Fruit fly (Drosophila melanogaster) whole organism, embryonic: ENCODE results near the gene Nt5b.

Source experiments
- Antp ChIP-seq: fragments of 200-800 bp; sonication (Bioruptor generic); optimal IDR thresholded peaks from 3 replicates; lab custom pipeline; 2016; ENCODE audit warnings: missing biosample characterization, missing genetic modification characterization
- CG12104 ChIP-seq: fragments of 200-800 bp; sonication (Bioruptor generic); optimal IDR thresholded peaks from 3 replicates; lab custom pipeline; 2016; ENCODE audit warnings: missing biosample characterization, missing genetic modification characterization
- CG12236 ChIP-seq: fragments of 200-800 bp; sonication (Bioruptor generic); optimal IDR thresholded peaks from 2 replicates; lab custom pipeline; 2016; ENCODE audit warnings: missing biosample characterization, missing genetic modification characterization
- CG12769 ChIP-seq: fragments of 200-800 bp; sonication (Bioruptor generic); optimal IDR thresholded peaks from 2 replicates; lab custom pipeline; 2019; ENCODE audit warnings: missing biosample characterization, mild to moderate bottlenecking, missing genetic modification characterization, moderate library complexity
- CG15269 ChIP-seq: fragments of 200-800 bp; sonication (Bioruptor generic); optimal IDR thresholded peaks from 2 replicates; lab custom pipeline; 2018; ENCODE audit warnings: missing biosample characterization, mild to moderate bottlenecking, missing genetic modification characterization, moderate library complexity
- CG17328 ChIP-seq: fragments of 200-800 bp; sonication (Bioruptor generic); IDR thresholded peaks from 2 replicates; pipeline ENCODE4 v1.3.6; 2022; ENCODE audit warnings: missing biosample characterization, missing genetic modification characterization
- CG17361 ChIP-seq: fragments of 200-800 bp; sonication (Bioruptor generic); IDR thresholded peaks from 3 replicates; pipeline ENCODE4 v1.3.6; 2022; ENCODE audit warnings: missing biosample characterization, missing genetic modification characterization
- CG18476 ChIP-seq: fragments of 200-800 bp; sonication (Bioruptor generic); optimal IDR thresholded peaks from 2 replicates; lab custom pipeline; 2016; ENCODE audit warnings: missing biosample characterization, mild to moderate bottlenecking, missing genetic modification characterization
- CG2116 ChIP-seq: fragments of 200-800 bp; sonication (Bioruptor generic); optimal IDR thresholded peaks from 3 replicates; lab custom pipeline; 2018; ENCODE audit warnings: missing biosample characterization, mild to moderate bottlenecking, missing genetic modification characterization
- CG2712 ChIP-seq: fragments of 200-800 bp; optimal IDR thresholded peaks from 3 replicates; lab custom pipeline; 2019; ENCODE audit warnings: missing biosample characterization, mild to moderate bottlenecking, missing genetic modification characterization, moderate library complexity
- CG34422 ChIP-seq: fragments of 200-800 bp; sonication (Bioruptor generic); IDR thresholded peaks from 3 replicates; pipeline ENCODE4 v1.3.6; 2022; ENCODE audit warnings: missing biosample characterization, missing genetic modification characterization
- CG6813 ChIP-seq: fragments of 200-800 bp; sonication (Bioruptor generic); optimal IDR thresholded peaks from 2 replicates; lab custom pipeline; 2017; ENCODE audit warnings: missing biosample characterization, missing genetic modification characterization, mild to moderate bottlenecking, moderate library complexity, missing genetic modification reagents
- CG7839 ChIP-seq: fragments of 200-800 bp; sonication (Bioruptor generic); optimal IDR thresholded peaks from 3 replicates; lab custom pipeline; 2018; ENCODE audit warnings: missing biosample characterization, mild to moderate bottlenecking, missing genetic modification characterization, moderate library complexity
- CG8281 ChIP-seq: fragments of 200-800 bp; sonication (Bioruptor generic); optimal IDR thresholded peaks from 2 replicates; lab custom pipeline; 2018; ENCODE audit warnings: missing biosample characterization, mild to moderate bottlenecking, missing genetic modification characterization, moderate library complexity
- CG9437 ChIP-seq: fragments of 200-800 bp; sonication (Bioruptor generic); optimal IDR thresholded peaks from 2 replicates; lab custom pipeline; 2018; ENCODE audit warnings: missing biosample characterization, mild to moderate bottlenecking, missing genetic modification characterization
- CoRest ChIP-seq: fragments of 200-800 bp; sonication (Bioruptor generic); optimal IDR thresholded peaks from 3 replicates; lab custom pipeline; 2018; ENCODE audit warnings: missing biosample characterization, mild to moderate bottlenecking, missing genetic modification characterization, moderate library complexity
- D19B ChIP-seq: fragments of 200-800 bp; sonication (Bioruptor generic); optimal IDR thresholded peaks from 2 replicates; lab custom pipeline; 2017; ENCODE audit warnings: missing biosample characterization, mild to moderate bottlenecking, missing genetic modification characterization
- E2f1 ChIP-seq: fragments of 200-800 bp; sonication (Bioruptor generic); IDR thresholded peaks from 2 replicates; pipeline ENCODE4 v1.3.6; 2022; ENCODE audit warnings: missing biosample characterization, missing genetic modification characterization
- Ets65A ChIP-seq: fragments of 200-800 bp; sonication (Bioruptor generic); peaks from one replicate; lab custom pipeline; 2016; ENCODE audit warnings: missing biosample characterization, missing genetic modification characterization
- Fer1 ChIP-seq: fragments of 200-800 bp; sonication (Bioruptor generic); optimal IDR thresholded peaks from 2 replicates; lab custom pipeline; 2017; ENCODE audit warnings: missing biosample characterization, mild to moderate bottlenecking, missing genetic modification characterization
- GATAe ChIP-seq: fragments of 200-800 bp; sonication (Bioruptor generic); conservative IDR thresholded peaks from 2 replicates; pipeline ENCODE4 v1.3.6; 2022; ENCODE audit warnings: missing biosample characterization, missing genetic modification characterization
- Hr51 ChIP-seq, 2 experiments: fragments of 200-800 bp; sonication (Bioruptor generic); optimal IDR thresholded peaks; 2 replicates in 1 of 2; 3 replicates in 1 of 2; lab custom pipeline; 2016 to 2018; ENCODE audit warnings: missing biosample characterization in 2 of 2, missing genetic modification characterization in 2 of 2, mild to moderate bottlenecking in 1 of 2, moderate library complexity in 1 of 2
- Jarid2 ChIP-seq: fragments of 200-800 bp; sonication (Bioruptor generic); optimal IDR thresholded peaks from 3 replicates; lab custom pipeline; 2017; ENCODE audit warnings: mild to moderate bottlenecking, missing biosample characterization, missing genetic modification reagents, missing genetic modification characterization
- Lpt ChIP-seq: fragments of >200 bp; optimal IDR thresholded peaks from 2 replicates; lab custom pipeline; 2018; ENCODE audit warnings: missing biosample characterization, missing genetic modification characterization
- Oli ChIP-seq: fragments of 200-800 bp; sonication (Bioruptor generic); optimal IDR thresholded peaks from 2 replicates; lab custom pipeline; 2018; ENCODE audit warnings: missing biosample characterization, mild to moderate bottlenecking, missing genetic modification characterization, moderate library complexity
- PHDP ChIP-seq: fragments of 200-800 bp; sonication (Bioruptor generic); optimal IDR thresholded peaks from 3 replicates; lab custom pipeline; 2018; ENCODE audit warnings: missing biosample characterization, mild to moderate bottlenecking, missing genetic modification characterization, moderate library complexity
- Rfx ChIP-seq: fragments of 200-800 bp; sonication (Bioruptor generic); IDR thresholded peaks from 2 replicates; pipeline ENCODE4 v1.3.6; 2022; ENCODE audit warnings: missing biosample characterization, missing genetic modification characterization
- Spps ChIP-seq: fragments of 200-800 bp; sonication (Bioruptor generic); optimal IDR thresholded peaks from 2 replicates; lab custom pipeline; 2018; ENCODE audit warnings: missing biosample characterization, mild to moderate bottlenecking, missing genetic modification characterization
- TFAM ChIP-seq: fragments of 200-800 bp; sonication (Bioruptor generic); optimal IDR thresholded peaks from 2 replicates; lab custom pipeline; 2017; ENCODE audit warnings: missing biosample characterization, missing genetic modification characterization, inconsistent platforms
- bab2 ChIP-seq: fragments of 200-800 bp; sonication (Bioruptor generic); optimal IDR thresholded peaks from 2 replicates; lab custom pipeline; 2016; ENCODE audit warnings: missing biosample characterization, missing genetic modification characterization
- bcd ChIP-seq: fragments of 200-800 bp; sonication (Bioruptor generic); optimal IDR thresholded peaks from 2 replicates; lab custom pipeline; 2017; ENCODE audit warnings: missing biosample characterization, mild to moderate bottlenecking, missing genetic modification characterization
- bigmax ChIP-seq: fragments of 200-800 bp; sonication (Bioruptor generic); optimal IDR thresholded peaks from 2 replicates; lab custom pipeline; 2018; ENCODE audit warnings: missing biosample characterization, mild to moderate bottlenecking, missing genetic modification characterization
- cg ChIP-seq: fragments of 200-800 bp; sonication (Bioruptor generic); optimal IDR thresholded peaks from 3 replicates; lab custom pipeline; 2019; ENCODE audit warnings: missing biosample characterization, mild to moderate bottlenecking, missing genetic modification characterization, moderate library complexity
- chif ChIP-seq, 2 experiments: fragments of 200-800 bp; sonication (Bioruptor generic); optimal IDR thresholded peaks; 3 replicates each; lab custom pipeline; 2016; ENCODE audit warnings: missing biosample characterization in 2 of 2, missing genetic modification characterization in 2 of 2
- crol ChIP-seq: fragments of 200-800 bp; sonication (Bioruptor generic); IDR thresholded peaks from 2 replicates; pipeline ENCODE4 v1.3.6; 2022; ENCODE audit warnings: missing biosample characterization, missing genetic modification characterization
- dpn ChIP-seq, 2 experiments: fragments of 200-800 bp; sonication (Bioruptor generic); optimal IDR thresholded peaks; 3 replicates each; lab custom pipeline; 2016; ENCODE audit warnings: missing biosample characterization in 2 of 2, missing genetic modification characterization in 2 of 2
- esg ChIP-seq: fragments of 200-800 bp; sonication (Bioruptor generic); conservative IDR thresholded peaks from 2 replicates; pipeline ENCODE4 v1.3.6; 2022; ENCODE audit warnings: missing biosample characterization, missing genetic modification characterization
- grau ChIP-seq: fragments of 200-800 bp; optimal IDR thresholded peaks from 3 replicates; lab custom pipeline; 2019; ENCODE audit warnings: missing biosample characterization, mild to moderate bottlenecking, missing genetic modification characterization, moderate library complexity
- maf-S ChIP-seq: fragments of 200-800 bp; sonication (Bioruptor generic); optimal IDR thresholded peaks from 2 replicates; lab custom pipeline; 2016; ENCODE audit warnings: missing biosample characterization, missing genetic modification characterization
- mam ChIP-seq: fragments of 200-800 bp; sonication (Bioruptor generic); optimal IDR thresholded peaks from 3 replicates; lab custom pipeline; 2016; ENCODE audit warnings: missing biosample characterization, missing genetic modification characterization
- nau ChIP-seq: fragments of 200-800 bp; sonication (Bioruptor generic); optimal IDR thresholded peaks from 3 replicates; lab custom pipeline; 2017; ENCODE audit warnings: missing biosample characterization, mild to moderate bottlenecking, missing genetic modification characterization, missing genetic modification reagents
- nom ChIP-seq: fragments of 200-800 bp; sonication (Bioruptor generic); optimal IDR thresholded peaks from 2 replicates; lab custom pipeline; 2017; ENCODE audit warnings: missing biosample characterization, missing genetic modification characterization, mild to moderate bottlenecking, moderate library complexity, missing genetic modification reagents
- pho ChIP-seq: fragments of 200-800 bp; sonication (Bioruptor generic); optimal IDR thresholded peaks from 2 replicates; lab custom pipeline; 2016; ENCODE audit warnings: missing biosample characterization, missing genetic modification characterization
- row ChIP-seq: fragments of 200-800 bp; sonication (Bioruptor generic); IDR thresholded peaks from 3 replicates; pipeline ENCODE4 v1.3.6; 2022; ENCODE audit warnings: missing biosample characterization, missing genetic modification characterization
- sob ChIP-seq: fragments of 200-800 bp; sonication (Bioruptor generic); IDR thresholded peaks from 2 replicates; pipeline ENCODE4 v1.3.6; 2022; ENCODE audit warnings: missing biosample characterization, missing genetic modification characterization
- sr ChIP-seq: fragments of 200-800 bp; sonication (Bioruptor generic); IDR thresholded peaks from 3 replicates; pipeline ENCODE4 v1.3.6; 2022; ENCODE audit warnings: missing biosample characterization, missing genetic modification characterization
- twi ChIP-seq: fragments of 200-800 bp; optimal IDR thresholded peaks from 2 replicates; lab custom pipeline; 2019; ENCODE audit warnings: missing biosample characterization, mild to moderate bottlenecking, missing genetic modification characterization, moderate library complexity
- zen2 ChIP-seq: fragments of 200-800 bp; sonication (Bioruptor generic); IDR thresholded peaks from 3 replicates; pipeline ENCODE4 v1.3.6; 2022; ENCODE audit warnings: missing biosample characterization, missing genetic modification characterization; ENCODE audit not compliant: partially characterized antibody
- zf30C ChIP-seq: fragments of 200-800 bp; sonication (Bioruptor generic); optimal IDR thresholded peaks from 3 replicates; lab custom pipeline; 2018; ENCODE audit warnings: missing biosample characterization, mild to moderate bottlenecking, missing genetic modification characterization

The Nt5b gene

DNA sequence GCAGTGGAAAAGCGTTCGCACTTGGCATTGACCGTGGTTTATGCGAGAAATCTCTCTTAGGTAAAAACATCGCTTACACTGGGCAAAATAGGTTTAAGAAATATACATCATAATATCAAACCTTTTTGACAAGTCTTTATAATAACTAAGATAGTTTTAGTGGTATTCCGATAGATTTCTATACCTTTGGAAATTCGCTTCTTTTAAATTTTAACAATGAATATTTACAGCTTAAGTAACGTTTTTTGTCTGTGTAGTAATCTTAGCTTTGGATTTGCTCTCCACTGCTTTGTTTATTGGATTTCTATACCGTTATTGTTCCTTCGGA, 2.6 kb downstream of the Nt5b start (continued):
- TF ChIP-seq Fer1 (GFP tag; lab: Kevin White, UChicago) (peak; percentile 4), CG15269 (peak; percentile 46), TFAM (GFP tag; lab: Kevin White, UChicago) (no peak), bab2 (GFP tag; lab: Kevin White, UChicago) (peak; percentile 35), nom (GFP tag; lab: Kevin White, UChicago) (no peak), zen2 (GFP tag; lab: Robert Waterston, UW) (no peak), Antp (GFP tag; lab: Kevin White, UChicago) (no peak), bigmax (GFP tag; lab: Kevin White, UChicago) (no peak), Rfx (GFP tag; lab: Robert Waterston, UW) (no peak), CG2712 (tag; lab: Kevin White, UChicago) (peak; percentile 10), esg (GFP tag; lab: Robert Waterston, UW) (peak; percentile 16; the same call in 1 of the 2 replicates), CG7839 (tag; lab: Kevin White, UChicago) (peak; percentile 49), cg (GFP tag; lab: Kevin White, UChicago) (no peak), CG6813 (GFP tag; lab: Kevin White, UChicago) (peak; percentile 33), sob (GFP tag; lab: Robert Waterston, UW) (peak; percentile 25; the same call in 1 of the 2 replicates), CG8281 (no peak), nau (no peak), maf-S (GFP tag; lab: Kevin White, UChicago) (no peak), twi (tag; lab: Kevin White, UChicago) (no peak), CG12769 (tag; lab: Kevin White, UChicago) (peak; percentile 6), PHDP (tag; lab: Kevin White, UChicago) (peak; percentile 54), CG2116 (GFP tag; lab: Kevin White, UChicago) (peak; percentile 4), mam (GFP tag; lab: Kevin White, UChicago) (peak; percentile 12), pho (GFP tag; lab: Kevin White, UChicago) (peak; percentile 31), Ets65A (GFP tag; lab: Kevin White, UChicago) (peak; percentile 82), chif (GFP tag; optimal IDR thresholded peaks at IDR 0.05; lab: Kevin White, UChicago) (no peak), CG12236 (GFP tag; lab: Kevin White, UChicago) (no peak), Lpt (no peak), zf30C (no peak), bcd (peak; percentile 2), dpn (GFP tag; optimal IDR thresholded peaks at IDR 0.05; lab: Kevin White, UChicago) (peak in 1 of 2 experiments; percentile 39)
- TF ChIP-seq, all 482 proteins: peak for 57

DNA sequence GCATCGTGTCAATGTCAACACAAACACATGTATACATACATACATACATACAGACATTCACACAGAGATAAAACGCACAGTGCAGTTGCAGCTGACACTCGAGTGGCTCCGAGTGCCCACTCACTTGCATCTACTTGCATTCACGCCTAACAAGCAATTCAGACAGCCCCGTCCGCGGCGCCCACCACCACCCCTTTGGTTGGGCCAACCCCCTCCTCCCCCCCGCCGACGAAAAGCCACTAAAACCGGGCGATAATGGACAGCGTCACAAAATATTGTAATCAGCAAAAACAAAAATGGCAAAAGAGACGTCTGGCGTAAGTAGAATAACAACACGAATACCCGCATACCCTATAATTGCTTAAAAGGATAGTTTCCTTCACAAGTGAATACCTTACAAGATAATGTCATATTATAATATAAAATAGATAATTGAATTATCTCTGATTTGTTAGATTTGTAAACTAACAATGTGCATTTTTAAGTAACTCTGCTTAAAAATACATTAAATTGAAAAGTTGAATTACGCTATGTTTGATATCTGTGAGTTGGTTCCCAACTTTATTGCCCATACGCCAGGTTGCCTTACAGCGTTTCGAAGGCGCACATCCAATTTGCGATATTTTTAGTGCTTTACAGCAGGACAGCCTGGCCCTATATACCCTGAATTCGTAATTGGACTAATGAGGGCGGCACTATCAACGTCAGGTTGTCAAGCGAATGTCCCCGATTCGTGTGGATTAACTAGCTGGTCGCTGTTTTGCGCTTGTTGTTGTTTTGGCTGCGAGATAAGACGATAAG, 3.2 kb downstream of the Nt5b start:
- TF ChIP-seq CG18476 (GFP tag; lab: Kevin White, UChicago) (no peak), Hr51 (GFP tag; optimal IDR thresholded peaks at IDR 0.05; lab: Kevin White, UChicago) (peak in 1 of 2 experiments; percentile 23), grau (tag; lab: Kevin White, UChicago) (peak; percentile 6), D19B (GFP tag; lab: Kevin White, UChicago) (peak; percentile 93), Spps (tag; lab: Kevin White, UChicago) (no peak), GATAe (GFP tag; lab: Robert Waterston, UW) (peak; percentile 70), crol (GFP tag; lab: Robert Waterston, UW) (peak; percentile 93), row (GFP tag; lab: Robert Waterston, UW) (peak; percentile 65), E2f1 (GFP tag; lab: Robert Waterston, UW) (no peak), CG9437 (GFP tag; lab: Kevin White, UChicago) (no peak), CG17361 (GFP tag; lab: Robert Waterston, UW) (peak; percentile 24; the same call in 1 of the 3 replicates), CoRest (tag; lab: Kevin White, UChicago) (peak; percentile 1), Rfx (GFP tag; lab: Robert Waterston, UW) (peak; percentile 14; the same call in 1 of the 2 replicates), sr (GFP tag; lab: Robert Waterston, UW) (0 out of 3 replicates have a peak, but pooled peaks have one; percentile 21), CG34422 (GFP tag; lab: Robert Waterston, UW) (no peak), Oli (tag; lab: Kevin White, UChicago) (peak; percentile 10), CG12104 (GFP tag; lab: Kevin White, UChicago) (no peak), CG17328 (no peak), Jarid2 (no peak)
